Fruit fly (Drosophila melanogaster) whole organism, adult: ENCODE results near the gene CG18301.
A peak's percentile ranks its signal among the peaks of the same experiment; 100 is the strongest.

Experiments
- CG11617 ChIP-seq: fragments of 200-800 bp; sonication (Bioruptor generic); optimal IDR thresholded peaks from 2 replicates; lab custom pipeline; 2017; ENCODE audit warnings: mild to moderate bottlenecking, missing biosample characterization, missing genetic modification reagents, missing genetic modification characterization
- CG12768 ChIP-seq: fragments of 200-800 bp; sonication (Bioruptor generic); optimal IDR thresholded peaks from 2 replicates; lab custom pipeline; 2017; ENCODE audit warnings: missing biosample characterization, missing genetic modification characterization, mild to moderate bottlenecking, moderate library complexity, missing genetic modification reagents
- CG14711 ChIP-seq: fragments of 200-800 bp; sonication (Bioruptor generic); optimal IDR thresholded peaks from 2 replicates; lab custom pipeline; 2018; ENCODE audit warnings: missing biosample characterization, mild to moderate bottlenecking, missing genetic modification characterization, moderate library complexity
- CG1620 ChIP-seq: fragments of 200-800 bp; sonication (Bioruptor generic); optimal IDR thresholded peaks from 2 replicates; lab custom pipeline; 2016; ENCODE audit warnings: missing biosample characterization, missing genetic modification characterization
- CG33017 ChIP-seq: fragments of 200-800 bp; sonication (Bioruptor generic); optimal IDR thresholded peaks from 2 replicates; lab custom pipeline; 2018; ENCODE audit warnings: missing biosample characterization, mild to moderate bottlenecking, missing genetic modification characterization, moderate library complexity
- CG5204 ChIP-seq: fragments of 200-800 bp; sonication (Bioruptor generic); optimal IDR thresholded peaks from 2 replicates; lab custom pipeline; 2016; ENCODE audit warnings: missing biosample characterization, missing genetic modification characterization
- CG7045 ChIP-seq: fragments of 200-800 bp; sonication (Bioruptor generic); optimal IDR thresholded peaks from 2 replicates; lab custom pipeline; 2017; ENCODE audit warnings: missing biosample characterization, mild to moderate bottlenecking, missing genetic modification characterization
- CG7101 ChIP-seq: fragments of 200-800 bp; sonication (Bioruptor generic); optimal IDR thresholded peaks from 2 replicates; lab custom pipeline; 2018; ENCODE audit warnings: missing biosample characterization, mild to moderate bottlenecking, missing genetic modification characterization, moderate library complexity
- Clk ChIP-seq: fragments of 200-800 bp; sonication (Bioruptor generic); optimal IDR thresholded peaks from 2 replicates; lab custom pipeline; 2017; ENCODE audit warnings: missing biosample characterization, missing genetic modification characterization
- Crg-1 ChIP-seq: fragments of 200-800 bp; sonication (Bioruptor generic); optimal IDR thresholded peaks from 2 replicates; lab custom pipeline; 2016; ENCODE audit warnings: missing biosample characterization, missing genetic modification characterization
- Hr96 ChIP-seq: fragments of 200-800 bp; sonication (Bioruptor generic); optimal IDR thresholded peaks from 2 replicates; lab custom pipeline; 2016; ENCODE audit warnings: missing biosample characterization, missing genetic modification characterization
- Mnt ChIP-seq: fragments of 200-800 bp; sonication (Bioruptor generic); optimal IDR thresholded peaks from 2 replicates; lab custom pipeline; 2016; ENCODE audit warnings: missing biosample characterization, mild to moderate bottlenecking, missing genetic modification characterization
- bab1 ChIP-seq: fragments of 200-800 bp; sonication (Bioruptor generic); optimal IDR thresholded peaks from 3 replicates; lab custom pipeline; 2019; ENCODE audit warnings: missing biosample characterization, mild to moderate bottlenecking, missing genetic modification characterization, moderate library complexity
- cic ChIP-seq: fragments of 200-800 bp; sonication (Bioruptor generic); optimal IDR thresholded peaks from 2 replicates; lab custom pipeline; 2017; ENCODE audit warnings: missing biosample characterization, mild to moderate bottlenecking, missing genetic modification characterization, moderate library complexity
- cnc ChIP-seq, 2 experiments: fragments of >200 bp; optimal IDR thresholded peaks; 2 replicates each; lab custom pipeline; 2017
- kay ChIP-seq: fragments of 200-800 bp; sonication (Bioruptor generic); peaks from one replicate; lab custom pipeline; 2016; ENCODE audit warnings: missing biosample characterization, missing genetic modification characterization, borderline replicate concordance
- ovo ChIP-seq: fragments of 200-800 bp; sonication (Bioruptor generic); optimal IDR thresholded peaks from 2 replicates; lab custom pipeline; 2016; ENCODE audit warnings: missing biosample characterization, missing genetic modification characterization
- pad ChIP-seq: fragments of 200-800 bp; sonication (Bioruptor generic); optimal IDR thresholded peaks from 3 replicates; lab custom pipeline; 2017; ENCODE audit warnings: missing biosample characterization, missing genetic modification characterization, mild to moderate bottlenecking, moderate library complexity, missing genetic modification reagents
- tj ChIP-seq: fragments of 200-800 bp; sonication (Bioruptor generic); optimal IDR thresholded peaks from 3 replicates; lab custom pipeline; 2017; ENCODE audit warnings: missing biosample characterization, mild to moderate bottlenecking, missing genetic modification characterization, moderate library complexity
- toe ChIP-seq: fragments of 200-800 bp; sonication (Bioruptor generic); optimal IDR thresholded peaks from 2 replicates; lab custom pipeline; 2016; ENCODE audit warnings: missing biosample characterization, missing genetic modification characterization

Gene CG18301

DNA sequence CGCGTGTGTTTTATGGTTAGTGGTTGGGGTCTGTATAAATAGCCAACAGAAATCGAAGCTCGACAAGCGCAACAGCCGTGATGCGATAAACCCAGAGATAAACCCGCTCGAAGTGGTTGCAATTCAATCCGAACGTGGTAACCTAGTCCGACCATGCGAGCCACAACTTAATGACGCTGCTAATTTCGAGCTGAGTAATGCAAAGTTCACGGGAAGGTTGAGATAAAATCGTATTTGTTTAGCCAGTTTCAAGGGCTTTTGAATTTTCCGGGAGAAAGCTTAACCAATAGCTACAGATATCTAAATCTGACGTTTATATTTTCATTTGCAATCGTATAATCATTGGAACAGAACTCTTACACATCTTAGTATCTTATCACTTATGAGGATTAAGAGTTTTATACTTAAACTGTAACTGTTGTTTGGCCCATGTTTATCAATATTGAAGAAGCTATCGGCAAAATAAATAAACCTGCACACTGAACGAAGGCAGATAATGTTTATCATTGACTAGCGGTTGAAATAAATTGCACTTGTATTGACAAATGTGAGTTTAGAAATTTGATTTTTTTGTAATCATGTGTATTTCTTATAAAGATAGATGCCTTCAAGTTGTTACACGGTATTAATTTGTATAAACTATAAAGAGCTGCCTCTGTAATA lies 17.7 kb upstream of the CG18301 start:
- TF ChIP-seq CG12768: peak; percentile 17
- peak; percentile 66 for TF ChIP-seq tj
- no peak for TF ChIP-seq CG1620 (GFP tag; lab: Kevin White, UChicago)
- no peak for TF ChIP-seq Mnt (GFP tag; lab: Kevin White, UChicago)
- peak in 1 of 2 experiments; percentile 80 for TF ChIP-seq cnc (optimal IDR thresholded peaks at IDR 0.05; lab: Kevin White, UChicago)
- peak; percentile 22 for TF ChIP-seq cic (GFP tag; lab: Kevin White, UChicago)
- no peak for TF ChIP-seq CG11617 (GFP tag; lab: Kevin White, UChicago)

DNA sequence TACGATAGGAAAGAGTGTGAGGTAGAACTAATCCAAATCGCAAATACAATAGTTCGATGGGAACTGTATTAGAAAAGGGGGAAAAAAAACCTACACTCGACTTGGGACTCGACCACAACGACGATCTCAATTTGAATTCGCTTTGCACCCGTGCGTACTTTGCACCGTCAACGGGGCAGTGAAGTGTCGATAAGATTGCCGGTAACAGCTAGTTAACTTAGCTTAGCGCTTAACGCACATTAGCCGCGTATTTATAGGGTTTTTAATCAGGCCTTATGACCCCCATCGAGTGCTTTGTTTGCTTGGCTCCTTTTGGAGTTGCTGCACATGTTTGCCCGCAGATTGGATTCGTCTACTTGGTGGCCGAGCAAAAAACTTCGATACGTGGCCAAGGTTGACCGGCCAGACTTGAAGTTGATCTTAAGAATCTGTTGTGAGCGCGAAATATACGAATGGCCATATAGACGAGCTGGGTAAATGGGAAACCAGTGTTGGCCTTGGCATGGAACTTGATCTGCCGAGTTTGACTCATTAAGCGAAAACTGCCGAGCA lies 17.0 kb upstream of the CG18301 start:
- TF ChIP-seq CG5204 (GFP tag; lab: Kevin White, UChicago): no peak
- TF ChIP-seq pad (GFP tag; lab: Kevin White, UChicago): peak; percentile 18
- no peak for TF ChIP-seq CG11617 (GFP tag; lab: Kevin White, UChicago)
- peak; percentile 3 for TF ChIP-seq Mnt (GFP tag; lab: Kevin White, UChicago)
- no peak for TF ChIP-seq cnc (optimal IDR thresholded peaks at IDR 0.05; lab: Kevin White, UChicago)
- TF ChIP-seq Clk (GFP tag; lab: Kevin White, UChicago): no peak
- no peak for TF ChIP-seq Crg-1 (GFP tag; lab: Kevin White, UChicago)
- TF ChIP-seq CG7045 (GFP tag; lab: Kevin White, UChicago): peak; percentile 0
- TF ChIP-seq CG1620 (GFP tag; lab: Kevin White, UChicago): no peak
- no peak for TF ChIP-seq CG7101 (tag; lab: Kevin White, UChicago)
- TF ChIP-seq CG14711 (tag; lab: Kevin White, UChicago): no peak
- TF ChIP-seq CG33017 (tag; lab: Kevin White, UChicago): peak; percentile 49
- peak; percentile 54 for TF ChIP-seq toe
- TF ChIP-seq CG12768: peak; percentile 96
- TF ChIP-seq tj: no peak
- TF ChIP-seq kay (GFP tag; lab: Kevin White, UChicago): no peak
- peak; percentile 65 for TF ChIP-seq Hr96 (GFP tag; lab: Kevin White, UChicago)
- peak; percentile 34 for TF ChIP-seq cic (GFP tag; lab: Kevin White, UChicago)
- no peak for TF ChIP-seq ovo (GFP tag; lab: Kevin White, UChicago)
- TF ChIP-seq bab1 (GFP tag; lab: Kevin White, UChicago): no peak

DNA sequence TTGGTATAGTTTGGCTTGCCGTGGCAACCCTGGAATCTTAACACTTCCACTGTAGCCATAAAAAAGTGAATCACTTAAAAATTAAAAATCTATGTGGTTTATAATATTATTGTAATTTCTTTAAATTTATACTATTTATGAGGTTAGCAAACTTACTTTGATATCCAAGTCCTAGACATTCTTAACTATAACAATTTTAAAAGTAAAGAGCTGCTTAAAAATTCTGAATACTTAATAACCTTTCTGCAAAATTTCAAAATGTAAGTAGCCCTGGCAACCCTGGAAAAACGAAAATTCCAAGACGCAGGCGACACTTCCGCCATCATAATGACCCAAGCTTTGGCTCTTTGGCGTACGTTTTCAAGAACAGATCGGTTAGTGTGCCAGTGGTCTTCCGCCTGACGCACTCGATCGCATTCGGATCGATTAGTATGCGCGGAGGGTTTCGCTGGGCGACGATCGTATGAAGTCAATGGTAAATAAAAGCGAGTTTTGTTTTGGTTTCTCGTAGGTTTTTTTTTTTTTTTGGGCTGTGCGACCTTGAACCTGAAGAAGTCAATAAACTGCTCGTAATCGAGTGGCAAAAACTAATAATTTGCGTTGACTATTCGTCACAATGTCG lies 16.0 kb upstream of the CG18301 start:
- no peak for TF ChIP-seq tj
- peak; percentile 13 for TF ChIP-seq CG14711 (tag; lab: Kevin White, UChicago)
- TF ChIP-seq kay (GFP tag; lab: Kevin White, UChicago): peak; percentile 90

DNA sequence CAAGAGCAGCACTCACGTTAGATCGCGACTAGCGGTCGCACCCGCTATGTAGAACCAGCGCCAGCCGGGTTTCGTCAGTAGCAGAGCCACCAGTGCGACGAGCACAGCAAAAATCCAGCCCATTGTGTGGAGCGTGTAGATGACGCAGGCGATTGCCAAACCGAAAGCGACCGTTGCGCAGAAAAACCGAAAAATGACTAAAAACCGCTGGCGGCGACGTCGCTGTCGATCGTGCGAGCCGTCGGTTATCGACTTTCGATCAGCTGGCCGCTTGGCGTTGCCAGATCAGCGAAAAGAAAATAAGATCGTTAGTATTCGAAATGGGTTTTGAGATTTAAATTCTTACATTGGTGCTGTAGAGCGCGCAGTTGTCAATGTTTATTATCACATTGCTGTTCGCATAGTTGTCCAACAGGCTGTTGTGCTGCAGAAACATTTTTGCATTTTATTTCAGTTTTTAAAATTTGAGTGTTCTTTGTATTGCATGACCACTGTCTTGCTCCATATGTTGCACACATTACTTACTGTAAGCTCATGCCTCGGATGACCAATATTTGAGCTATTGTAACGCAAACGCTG lies 15.1 kb upstream of the CG18301 start:
- TF ChIP-seq kay (GFP tag; lab: Kevin White, UChicago) (no peak), CG7045 (GFP tag; lab: Kevin White, UChicago) (peak; percentile 9), CG33017 (tag; lab: Kevin White, UChicago) (peak; percentile 60), CG7101 (tag; lab: Kevin White, UChicago) (peak; percentile 60), cic (GFP tag; lab: Kevin White, UChicago) (peak; percentile 60), Crg-1 (GFP tag; lab: Kevin White, UChicago) (no peak), toe (peak; percentile 56), Hr96 (GFP tag; lab: Kevin White, UChicago) (peak; percentile 51), bab1 (GFP tag; lab: Kevin White, UChicago) (peak; percentile 45), cnc (optimal IDR thresholded peaks at IDR 0.05; lab: Kevin White, UChicago) (no peak), CG11617 (GFP tag; lab: Kevin White, UChicago) (peak; percentile 29), Clk (GFP tag; lab: Kevin White, UChicago) (no peak), CG14711 (tag; lab: Kevin White, UChicago) (no peak), Mnt (GFP tag; lab: Kevin White, UChicago) (peak; percentile 86), tj (peak; percentile 55), pad (GFP tag; lab: Kevin White, UChicago) (no peak), ovo (GFP tag; lab: Kevin White, UChicago) (no peak), CG5204 (GFP tag; lab: Kevin White, UChicago) (peak; percentile 69), CG12768 (peak; percentile 54), CG1620 (GFP tag; lab: Kevin White, UChicago) (peak; percentile 66)

DNA sequence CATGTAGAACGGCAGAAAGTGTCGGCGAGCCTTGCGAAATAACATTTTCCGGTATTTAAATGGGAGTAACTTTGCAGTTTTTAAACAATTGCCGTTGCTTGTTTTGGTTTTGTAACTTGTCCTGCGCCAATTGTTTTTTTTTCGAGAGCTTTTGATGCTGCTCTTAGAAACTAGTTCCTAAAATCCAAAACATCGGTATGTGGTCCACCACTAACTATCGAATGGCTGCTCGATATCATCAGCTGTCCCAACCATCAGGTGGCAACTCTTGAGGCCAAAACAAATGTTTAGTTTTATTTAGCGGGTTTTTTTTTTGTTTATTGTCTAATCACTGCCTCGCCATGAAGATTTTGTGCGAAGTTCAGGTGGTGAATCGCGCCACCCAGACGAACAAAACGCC lies 14.5 kb upstream of the CG18301 start, which contains the start of the genes Fatp1 and Lrr47:
Gene Fatp1 (minus strand): TSS at position 134 of the 400 bp plus-strand sequence.
Gene Lrr47 (plus strand): TSS at position 251 of the 400 bp plus-strand sequence.
- TF ChIP-seq tj (no peak), ovo (GFP tag; lab: Kevin White, UChicago) (peak; percentile 7), CG33017 (tag; lab: Kevin White, UChicago) (no peak), CG12768 (no peak), CG11617 (GFP tag; lab: Kevin White, UChicago) (no peak), toe (no peak), CG14711 (tag; lab: Kevin White, UChicago) (peak; percentile 45)
